Fruit fly (Drosophila melanogaster): ENCODE results near the gene CG1628.
"Not testable (repeated sequence)": the region's sequence is repeated elsewhere in the genome, so short reads cannot be mapped to it uniquely, and the experiment has no call there.

Gene CG1628

DNA sequence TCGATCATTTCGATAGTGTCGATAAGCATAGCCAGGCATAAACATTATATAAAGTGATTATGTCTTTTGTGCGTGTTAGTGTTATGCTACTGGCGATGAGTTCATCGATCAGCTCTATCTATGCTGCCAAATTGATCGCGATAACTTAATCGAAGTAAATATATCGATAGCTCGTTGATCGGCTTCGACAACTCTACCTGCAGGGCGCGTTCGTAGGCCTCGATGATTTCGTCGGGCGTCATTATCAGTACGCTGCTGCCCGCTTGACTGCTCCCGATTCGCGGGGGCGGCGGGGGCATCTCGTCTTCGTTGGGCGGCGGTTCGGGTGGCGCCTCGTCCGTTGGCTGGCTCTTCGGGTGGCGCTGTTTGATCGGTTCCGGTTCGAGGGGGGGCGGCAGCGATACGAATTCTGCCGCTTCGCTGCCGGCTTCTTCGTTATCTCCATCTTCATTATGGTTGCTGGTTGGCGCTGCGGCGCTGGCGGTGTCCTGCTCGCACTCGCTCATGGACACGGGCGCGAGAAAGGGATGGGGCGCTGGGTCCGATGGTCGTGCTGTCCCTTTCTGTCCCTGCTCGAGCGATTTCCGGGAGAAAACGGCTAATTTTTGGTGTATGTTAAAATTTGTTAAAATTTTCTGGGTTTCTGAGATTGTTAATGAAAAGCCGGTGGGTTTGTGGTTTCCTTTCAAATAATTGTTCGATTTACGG lies at the start of gene CG1628:
Gene CG1628 (minus strand): TSS at position 658 of the 708 bp plus-strand sequence.
- TF ChIP-seq usp (GFP tag; optimal IDR thresholded peaks at IDR 0.05) (no peak), psq (optimal IDR thresholded peaks at IDR 0.05) (no peak), CG8478 (optimal IDR thresholded peaks at IDR 0.05) (no peak), EcR (GFP tag; optimal IDR thresholded peaks at IDR 0.05) (no peak), pan (optimal IDR thresholded peaks at IDR 0.05) (no peak), Dll (optimal IDR thresholded peaks at IDR 0.05) (no peak)

DNA sequence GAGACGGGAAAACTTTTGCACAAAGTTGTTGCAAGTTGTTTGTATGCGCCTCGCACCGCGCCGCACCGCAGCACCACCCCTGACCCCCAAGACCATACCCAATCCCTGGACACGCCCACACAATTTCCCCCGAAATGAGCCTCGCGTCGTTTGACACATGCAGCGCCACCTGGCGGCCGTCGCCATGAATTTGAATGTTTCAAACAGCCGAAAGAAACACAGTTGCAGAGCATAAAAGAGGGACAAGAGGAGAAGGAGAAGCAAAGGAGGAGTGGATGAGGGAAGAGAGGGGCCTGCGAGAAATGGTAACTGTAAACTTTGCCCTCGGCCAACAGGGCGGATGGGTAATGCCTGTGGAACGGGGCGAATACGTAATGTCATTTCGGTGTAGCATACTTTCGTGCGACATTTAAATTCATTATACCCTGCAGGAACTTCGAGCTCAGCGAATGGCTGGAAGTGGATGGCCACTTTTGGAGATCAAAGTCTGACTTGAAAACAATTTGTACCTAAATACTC lies 39.8 kb upstream of the CG1628 start:
- TF ChIP-seq usp (GFP tag; optimal IDR thresholded peaks at IDR 0.05) (no peak), CG8478 (optimal IDR thresholded peaks at IDR 0.05) (no peak), pan (optimal IDR thresholded peaks at IDR 0.05) (no peak), Dll (optimal IDR thresholded peaks at IDR 0.05) (no peak), EcR (GFP tag; optimal IDR thresholded peaks at IDR 0.05) (no peak), psq (optimal IDR thresholded peaks at IDR 0.05) (no peak)

DNA sequence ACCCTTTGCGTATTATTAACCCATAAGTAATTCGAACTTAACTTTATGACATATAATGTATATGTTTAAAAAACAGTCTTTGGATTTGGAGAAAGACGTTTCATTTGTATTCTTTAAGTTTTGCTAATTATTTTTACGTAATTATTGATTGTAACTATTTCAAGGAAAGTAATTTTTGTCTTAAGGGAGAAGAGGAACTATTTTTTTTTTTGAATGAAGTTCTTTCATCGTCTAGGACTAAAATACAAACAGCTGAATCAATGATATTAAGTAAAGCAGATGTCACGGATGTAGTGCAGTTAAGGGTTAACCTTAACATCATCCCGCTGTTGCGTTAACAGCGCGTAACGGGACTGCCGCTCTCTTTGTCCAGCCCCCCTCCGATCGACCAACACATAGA lies 26.4 kb upstream of the CG1628 start:
- no peak for TF ChIP-seq pan (optimal IDR thresholded peaks at IDR 0.05)
- TF ChIP-seq CG8478 (optimal IDR thresholded peaks at IDR 0.05) = no peak
- TF ChIP-seq usp (GFP tag; optimal IDR thresholded peaks at IDR 0.05) = no peak
- no peak for TF ChIP-seq EcR (GFP tag; optimal IDR thresholded peaks at IDR 0.05)
- no peak for TF ChIP-seq psq (optimal IDR thresholded peaks at IDR 0.05)
- TF ChIP-seq Dll (optimal IDR thresholded peaks at IDR 0.05) = no peak

DNA sequence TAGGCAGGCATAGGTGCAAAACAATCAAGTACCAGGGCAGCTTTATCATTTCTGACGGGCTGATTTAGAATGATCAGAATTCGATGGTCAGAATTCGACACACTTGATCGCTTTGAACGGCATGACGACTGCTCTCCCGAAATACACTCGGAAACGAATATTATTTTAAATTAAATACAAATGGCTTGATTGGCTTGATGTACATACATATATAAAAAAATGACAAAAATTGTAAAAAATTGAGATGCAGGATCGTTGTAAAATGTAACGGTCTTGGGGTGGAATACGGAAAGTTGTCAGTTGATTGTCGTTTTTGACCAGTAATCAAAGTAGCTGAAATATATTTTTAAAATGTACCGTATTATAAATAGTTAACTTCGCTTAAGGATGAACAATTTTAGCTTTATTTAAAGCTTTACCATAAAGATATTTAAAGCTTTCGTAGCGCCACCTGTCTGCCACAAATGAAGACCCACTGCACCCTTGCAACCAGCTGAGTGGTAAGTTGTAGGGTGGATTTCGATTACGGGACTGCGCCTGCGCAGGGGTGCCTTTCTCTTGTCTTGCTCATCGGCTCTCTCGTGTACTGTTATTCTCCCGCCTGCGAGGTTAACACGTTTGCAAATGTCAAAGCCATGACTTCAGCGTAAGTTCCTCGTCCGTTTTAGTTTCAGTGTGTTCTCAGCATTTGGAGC lies 24.7 kb upstream of the CG1628 start, which contains the start of the genes CG9806 and X11Lbeta:
Gene CG9806 (minus strand): TSS at position 51 of the 695 bp plus-strand sequence.
Gene X11Lbeta (plus strand): TSS at position 676 of the 695 bp plus-strand sequence.
- TF ChIP-seq CG8478 (optimal IDR thresholded peaks at IDR 0.05) = no peak
- no peak for TF ChIP-seq Dll (optimal IDR thresholded peaks at IDR 0.05)
- no peak for TF ChIP-seq EcR (GFP tag; optimal IDR thresholded peaks at IDR 0.05)

DNA sequence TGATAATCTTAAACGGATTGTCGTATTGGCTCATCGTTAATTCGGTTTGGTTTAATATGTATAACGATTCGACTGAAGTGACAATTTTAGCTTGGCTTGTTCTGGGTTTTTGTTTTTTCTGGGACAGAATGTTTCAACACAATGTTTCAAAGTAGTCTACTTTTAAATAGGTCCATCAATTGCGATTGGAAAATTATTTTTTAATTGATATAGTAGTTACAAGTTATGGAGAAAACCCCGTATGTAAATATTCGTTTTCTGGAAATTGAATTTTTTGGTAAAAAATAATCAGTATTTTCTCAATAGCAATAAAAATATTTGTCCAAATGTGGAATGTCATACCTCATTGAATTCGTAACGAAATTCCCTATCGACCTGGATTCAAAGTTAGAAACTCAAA lies 20.6 kb upstream of the CG1628 start, which contains the start of gene Rab9Db:
Gene Rab9Db (minus strand): TSS at position 101 of the 400 bp plus-strand sequence.
- TF ChIP-seq usp (GFP tag; optimal IDR thresholded peaks at IDR 0.05); CG8478 (optimal IDR thresholded peaks at IDR 0.05); psq (optimal IDR thresholded peaks at IDR 0.05): not testable (repeated sequence)

DNA sequence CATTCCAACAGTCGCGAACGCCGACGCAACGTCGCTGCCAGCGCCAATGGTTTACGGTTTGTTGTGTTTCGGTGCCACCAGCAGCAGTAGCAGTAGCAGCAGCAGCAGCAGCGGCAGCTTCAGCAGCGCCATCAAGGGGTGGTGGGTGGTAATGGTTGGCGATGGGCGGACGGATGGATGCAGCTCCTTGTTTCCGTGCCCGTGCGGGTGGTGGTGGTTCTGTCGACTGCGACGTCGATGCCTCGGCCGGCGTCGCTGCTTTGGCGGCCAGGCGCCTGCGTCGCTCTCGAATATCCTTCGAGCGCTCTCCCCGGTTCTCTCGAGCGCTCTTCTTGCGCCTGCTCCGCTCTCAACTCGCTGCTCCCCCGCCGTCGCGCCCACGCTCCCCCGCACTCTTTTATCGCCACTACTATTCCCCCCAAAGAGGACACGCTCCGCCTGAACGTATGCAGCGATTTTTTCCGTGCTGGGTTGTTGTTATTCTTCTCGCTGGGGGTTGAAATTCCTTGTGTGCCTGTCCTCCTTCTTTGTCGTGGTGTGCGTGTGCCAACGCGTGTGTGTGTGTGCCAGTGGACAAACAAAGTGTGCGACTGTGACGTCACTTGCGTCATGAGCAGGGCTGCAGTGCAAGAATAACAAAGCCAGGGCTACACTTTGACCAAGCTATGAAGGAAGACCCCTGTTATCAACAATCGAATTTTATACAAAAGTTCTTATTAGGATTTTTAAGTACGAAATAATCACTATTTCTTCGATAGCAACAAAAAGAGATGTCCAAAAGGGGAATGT lies 18.9 kb upstream of the CG1628 start:
- TF ChIP-seq pan (optimal IDR thresholded peaks at IDR 0.05) = no peak
- TF ChIP-seq Dll (optimal IDR thresholded peaks at IDR 0.05) = no peak
- TF ChIP-seq CG8478 (optimal IDR thresholded peaks at IDR 0.05) = no peak
- no peak for TF ChIP-seq usp (GFP tag; optimal IDR thresholded peaks at IDR 0.05)
- TF ChIP-seq EcR (GFP tag; optimal IDR thresholded peaks at IDR 0.05) = no peak
- no peak for TF ChIP-seq psq (optimal IDR thresholded peaks at IDR 0.05)

DNA sequence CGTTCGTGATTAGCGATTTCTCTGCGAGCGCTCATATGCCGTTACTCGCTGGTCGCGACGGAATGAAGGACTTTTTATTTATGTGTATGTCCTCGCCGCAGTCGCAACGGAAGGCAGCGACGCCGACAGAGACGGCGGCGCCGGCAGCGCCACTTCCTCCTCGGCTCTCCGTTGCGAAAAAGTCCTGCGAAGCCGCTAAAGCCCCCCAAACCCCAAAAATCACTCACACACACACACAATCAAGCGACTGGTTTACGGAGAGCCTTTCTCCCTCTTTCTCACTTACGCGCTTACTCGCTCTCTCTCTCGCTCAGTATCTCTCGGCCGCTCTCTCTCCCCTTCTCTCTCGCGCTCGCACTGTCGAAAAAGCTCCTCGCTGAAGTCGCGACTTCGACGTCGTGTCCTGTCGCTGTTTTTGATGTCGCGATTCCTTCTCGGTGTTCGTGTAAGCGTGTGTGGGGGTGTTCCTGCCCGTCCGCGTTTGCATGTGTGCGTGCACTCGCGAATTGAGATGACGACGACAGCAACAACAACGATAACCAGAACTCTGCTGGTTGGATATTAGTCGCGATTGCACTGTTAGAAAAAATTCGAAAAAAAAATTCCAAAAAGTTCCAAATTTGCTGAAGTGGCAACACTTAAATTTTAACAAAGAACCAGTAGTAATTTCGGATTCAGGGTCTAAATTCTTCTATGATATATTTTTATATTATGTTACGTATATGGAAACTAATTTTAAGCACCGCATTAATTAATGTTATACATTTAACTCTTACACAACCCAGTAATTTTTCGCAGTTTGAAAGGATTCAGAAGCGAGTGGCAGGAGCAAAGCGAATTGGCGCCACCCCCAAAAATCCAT lies 17.9 kb upstream of the CG1628 start, which contains the start of gene CG43347:
Gene CG43347 (minus strand): TSS at position 47 of the 862 bp plus-strand sequence.
- TF ChIP-seq psq (optimal IDR thresholded peaks at IDR 0.05) (no peak), pan (optimal IDR thresholded peaks at IDR 0.05) (no peak), Dll (optimal IDR thresholded peaks at IDR 0.05) (no peak), CG8478 (optimal IDR thresholded peaks at IDR 0.05) (no peak), usp (GFP tag; optimal IDR thresholded peaks at IDR 0.05) (no peak)

DNA sequence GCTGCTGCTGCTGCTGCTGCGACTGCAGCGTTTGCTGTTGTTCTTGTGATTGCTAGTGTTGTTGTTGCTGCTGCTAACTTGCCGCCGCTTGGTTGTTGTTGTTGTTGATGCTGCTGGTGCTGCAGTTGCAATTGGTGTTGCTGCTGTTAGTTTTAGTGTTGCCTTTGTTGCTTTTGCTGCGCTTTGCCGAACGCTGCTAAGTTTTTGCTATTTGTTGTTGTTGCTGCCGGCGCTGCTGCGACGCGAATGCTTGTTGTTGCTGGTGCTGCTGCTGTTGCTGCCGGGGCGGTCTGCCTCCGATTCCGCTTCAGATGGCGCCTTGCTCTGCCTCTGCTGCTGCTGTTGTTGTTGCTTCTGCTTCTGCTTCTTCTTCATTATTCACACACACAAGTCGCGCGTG lies 16.0 kb upstream of the CG1628 start:
- TF ChIP-seq pan (optimal IDR thresholded peaks at IDR 0.05) = no peak
- TF ChIP-seq EcR (GFP tag; optimal IDR thresholded peaks at IDR 0.05) = no peak
- TF ChIP-seq CG8478 (optimal IDR thresholded peaks at IDR 0.05) = no peak
- no peak for TF ChIP-seq Dll (optimal IDR thresholded peaks at IDR 0.05)
- no peak for TF ChIP-seq usp (GFP tag; optimal IDR thresholded peaks at IDR 0.05)
- TF ChIP-seq psq (optimal IDR thresholded peaks at IDR 0.05) = no peak

DNA sequence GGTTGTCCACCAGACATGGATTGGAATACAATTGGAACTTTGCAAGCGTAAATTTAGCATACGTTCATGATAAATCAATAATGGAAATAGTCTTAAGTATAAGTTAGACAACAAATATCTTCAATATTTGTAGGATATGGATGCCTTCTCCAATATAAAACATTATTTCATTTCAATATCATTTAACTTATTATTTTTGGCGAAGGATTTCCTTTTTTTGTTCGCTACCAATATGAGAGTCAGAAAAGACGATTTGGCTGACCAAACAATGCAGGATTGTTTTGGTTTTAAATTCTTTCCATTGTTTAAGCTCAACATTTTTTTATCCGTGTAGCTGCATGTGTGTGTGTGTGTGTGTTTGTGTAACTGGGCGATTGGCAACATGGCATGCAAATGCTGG lies 12.7 kb upstream of the CG1628 start:
- TF ChIP-seq Dll (optimal IDR thresholded peaks at IDR 0.05) (no peak), CG8478 (optimal IDR thresholded peaks at IDR 0.05) (no peak), pan (optimal IDR thresholded peaks at IDR 0.05) (no peak), EcR (GFP tag; optimal IDR thresholded peaks at IDR 0.05) (no peak), psq (optimal IDR thresholded peaks at IDR 0.05) (no peak), usp (GFP tag; optimal IDR thresholded peaks at IDR 0.05) (no peak)

DNA sequence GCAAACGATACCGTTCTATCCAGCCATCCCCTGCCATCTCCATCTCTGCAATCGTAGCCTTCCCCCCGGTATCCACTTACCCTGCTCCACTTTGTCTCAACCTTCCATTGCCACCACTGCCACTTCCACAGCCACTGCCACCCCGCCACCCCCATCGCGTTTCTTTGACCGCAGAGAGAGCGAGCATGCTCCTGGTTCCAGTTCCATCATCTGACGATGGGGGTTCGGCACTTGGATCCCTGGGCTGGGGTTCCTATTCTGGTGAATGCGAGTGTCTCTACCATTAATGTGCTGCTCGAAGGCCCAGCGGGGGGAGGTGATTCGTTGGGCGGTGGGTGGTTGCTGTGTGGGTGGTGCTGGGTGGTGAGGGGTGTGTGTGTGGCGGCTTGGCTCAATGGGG lies 11.1 kb upstream of the CG1628 start:
- TF ChIP-seq usp (GFP tag; optimal IDR thresholded peaks at IDR 0.05) (no peak), pan (optimal IDR thresholded peaks at IDR 0.05) (no peak), CG8478 (optimal IDR thresholded peaks at IDR 0.05) (no peak), psq (optimal IDR thresholded peaks at IDR 0.05) (no peak), Dll (optimal IDR thresholded peaks at IDR 0.05) (no peak), EcR (GFP tag; optimal IDR thresholded peaks at IDR 0.05) (no peak)

DNA sequence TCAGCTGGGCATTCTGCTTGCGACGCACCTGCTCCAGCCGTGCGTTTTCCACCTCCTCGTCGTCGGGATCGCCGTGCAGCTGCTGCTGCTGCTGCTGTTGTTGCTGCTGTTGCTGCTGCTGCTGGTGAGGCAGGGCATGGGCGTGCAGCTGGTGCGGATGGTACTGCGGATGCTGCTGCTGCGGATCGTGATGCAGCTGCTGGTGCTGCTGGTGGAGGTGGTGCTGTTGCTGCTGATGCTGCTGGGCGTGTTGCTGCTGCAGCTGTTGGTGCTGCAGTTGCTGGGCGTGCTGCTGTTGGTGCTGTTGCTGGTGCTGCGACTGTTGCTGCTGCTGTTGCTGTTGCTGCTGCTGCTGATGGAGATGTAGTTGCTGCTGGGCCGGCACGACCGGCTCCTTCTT lies 5.1 kb upstream of the CG1628 start:
- TF ChIP-seq CG8478 (optimal IDR thresholded peaks at IDR 0.05) (no peak), psq (optimal IDR thresholded peaks at IDR 0.05) (no peak), usp (GFP tag; optimal IDR thresholded peaks at IDR 0.05) (no peak)

All from whole organism.